Fruit fly (Drosophila melanogaster) whole organism, embryonic: Measurements from ENCODE around the gene CG1738.
A peak's percentile ranks its signal among the peaks of the same experiment; 100 is the strongest.

ENCODE experiments used
- Ada2b ChIP-seq: fragments of 200-800 bp; sonication (Bioruptor generic); IDR thresholded peaks from 2 replicates; pipeline ENCODE4 v1.3.6; 2022; ENCODE audit warnings: missing biosample characterization, missing genetic modification characterization
- Asciz ChIP-seq: fragments of 200-800 bp; sonication (Bioruptor generic); optimal IDR thresholded peaks from 2 replicates; lab custom pipeline; 2017; ENCODE audit warnings: missing biosample characterization, mild to moderate bottlenecking, missing genetic modification characterization, missing genetic modification reagents
- BEAF-32 ChIP-seq: fragments of 200-800 bp; sonication (Bioruptor generic); optimal IDR thresholded peaks from 3 replicates; lab custom pipeline; 2017; ENCODE audit warnings: missing biosample characterization, missing genetic modification characterization, mild to moderate bottlenecking, moderate library complexity, missing genetic modification reagents
- CG10543 ChIP-seq: fragments of 200-800 bp; sonication (Bioruptor generic); optimal IDR thresholded peaks from 3 replicates; lab custom pipeline; 2017; ENCODE audit warnings: missing biosample characterization, mild to moderate bottlenecking, missing genetic modification characterization, moderate library complexity
- CG13123 ChIP-seq: fragments of 200-800 bp; sonication (Bioruptor generic); optimal IDR thresholded peaks from 2 replicates; lab custom pipeline; 2016; ENCODE audit warnings: missing biosample characterization, missing genetic modification characterization
- CG13424 ChIP-seq: fragments of 200-800 bp; sonication (Bioruptor generic); optimal IDR thresholded peaks from 2 replicates; lab custom pipeline; 2019; ENCODE audit warnings: missing biosample characterization, mild to moderate bottlenecking, missing genetic modification characterization, moderate library complexity
- CG18764 ChIP-seq: fragments of 200-800 bp; sonication (Bioruptor generic); optimal IDR thresholded peaks from 3 replicates; lab custom pipeline; 2016; ENCODE audit warnings: missing biosample characterization, missing genetic modification characterization
- CG2120 ChIP-seq: fragments of 200-800 bp; sonication (Bioruptor generic); optimal IDR thresholded peaks from 3 replicates; lab custom pipeline; 2016; ENCODE audit warnings: missing biosample characterization, missing genetic modification characterization
- CG30020 ChIP-seq: fragments of 200-800 bp; optimal IDR thresholded peaks from 2 replicates; lab custom pipeline; 2019; ENCODE audit warnings: missing biosample characterization, mild to moderate bottlenecking, missing genetic modification characterization, moderate library complexity
- CG3065 ChIP-seq: fragments of 200-800 bp; sonication (Bioruptor generic); optimal IDR thresholded peaks from 2 replicates; lab custom pipeline; 2016; ENCODE audit warnings: missing biosample characterization, missing genetic modification characterization
- CG32767 ChIP-seq: fragments of 200-800 bp; sonication (Bioruptor generic); IDR thresholded peaks from 2 replicates; pipeline ENCODE4 v1.3.6; 2022; ENCODE audit warnings: missing biosample characterization, missing genetic modification characterization
- CG33213 ChIP-seq: fragments of 200-800 bp; sonication (Bioruptor generic); optimal IDR thresholded peaks from 3 replicates; lab custom pipeline; 2016; ENCODE audit warnings: missing biosample characterization, missing genetic modification characterization
- CG3838 ChIP-seq: fragments of 200-800 bp; sonication (Bioruptor generic); optimal IDR thresholded peaks from 3 replicates; lab custom pipeline; 2016; ENCODE audit warnings: missing biosample characterization, missing genetic modification characterization
- CG5180 ChIP-seq: fragments of 200-800 bp; sonication (Bioruptor generic); optimal IDR thresholded peaks from 3 replicates; lab custom pipeline; 2017; ENCODE audit warnings: missing biosample characterization, missing genetic modification characterization, mild to moderate bottlenecking, moderate library complexity, missing genetic modification reagents
- CG6689 ChIP-seq: fragments of 200-800 bp; sonication (Bioruptor generic); IDR thresholded peaks from 2 replicates; pipeline ENCODE4 v1.3.6; 2022; ENCODE audit warnings: missing biosample characterization, missing genetic modification characterization
- CG7271 ChIP-seq: fragments of 200-800 bp; sonication (Bioruptor generic); optimal IDR thresholded peaks from 2 replicates; lab custom pipeline; 2018; ENCODE audit warnings: missing biosample characterization, mild to moderate bottlenecking, missing genetic modification characterization, moderate library complexity
- CG7357 ChIP-seq: fragments of 200-800 bp; sonication (Bioruptor generic); IDR thresholded peaks from 3 replicates; pipeline ENCODE4 v1.3.6; 2022; ENCODE audit warnings: missing biosample characterization, missing genetic modification characterization
- CG9817 ChIP-seq: fragments of 200-800 bp; sonication (Bioruptor generic); optimal IDR thresholded peaks from 2 replicates; lab custom pipeline; 2018; ENCODE audit warnings: missing biosample characterization, mild to moderate bottlenecking, missing genetic modification characterization, moderate library complexity
- CG9876 ChIP-seq: fragments of 200-800 bp; sonication (Bioruptor generic); optimal IDR thresholded peaks from 2 replicates; lab custom pipeline; 2016; ENCODE audit warnings: missing biosample characterization, missing genetic modification characterization
- D19A ChIP-seq: fragments of 200-800 bp; optimal IDR thresholded peaks from 3 replicates; lab custom pipeline; 2019; ENCODE audit warnings: missing biosample characterization, mild to moderate bottlenecking, missing genetic modification characterization, moderate library complexity
- Dbx ChIP-seq: fragments of 200-800 bp; sonication (Bioruptor generic); IDR thresholded peaks from 3 replicates; pipeline ENCODE4 v1.3.6; 2022; ENCODE audit warnings: missing biosample characterization, missing genetic modification characterization
- Dek ChIP-seq: fragments of 200-800 bp; sonication (Bioruptor generic); optimal IDR thresholded peaks from 3 replicates; lab custom pipeline; 2019; ENCODE audit warnings: missing biosample characterization, mild to moderate bottlenecking, missing genetic modification characterization, moderate library complexity
- Elba2 ChIP-seq: fragments of 200-800 bp; sonication (Bioruptor generic); optimal IDR thresholded peaks from 3 replicates; lab custom pipeline; 2016; ENCODE audit warnings: missing biosample characterization, missing genetic modification characterization
- Fer2 ChIP-seq: fragments of 200-800 bp; sonication (Bioruptor generic); optimal IDR thresholded peaks from 2 replicates; lab custom pipeline; 2018; ENCODE audit warnings: missing biosample characterization, mild to moderate bottlenecking, missing genetic modification characterization, moderate library complexity
- HLH3B ChIP-seq: fragments of 200-800 bp; sonication (Bioruptor generic); IDR thresholded peaks from 2 replicates; pipeline ENCODE4 v1.3.6; 2022; ENCODE audit warnings: missing biosample characterization, missing genetic modification characterization
- HLHmδ ChIP-seq: fragments of 200-800 bp; sonication (Bioruptor generic); optimal IDR thresholded peaks from 2 replicates; lab custom pipeline; 2018; ENCODE audit warnings: missing biosample characterization, mild to moderate bottlenecking, missing genetic modification characterization, moderate library complexity
- Hmr ChIP-seq: fragments of 200-800 bp; sonication (Bioruptor generic); optimal IDR thresholded peaks from 3 replicates; lab custom pipeline; 2017; ENCODE audit warnings: mild to moderate bottlenecking, missing biosample characterization, missing genetic modification reagents, missing genetic modification characterization
- Jarid2 ChIP-seq: fragments of 200-800 bp; sonication (Bioruptor generic); optimal IDR thresholded peaks from 3 replicates; lab custom pipeline; 2017; ENCODE audit warnings: mild to moderate bottlenecking, missing biosample characterization, missing genetic modification reagents, missing genetic modification characterization
- Med ChIP-seq: fragments of 200-800 bp; sonication (Bioruptor generic); peaks from one replicate; lab custom pipeline; 2016; ENCODE audit warnings: missing biosample characterization, missing genetic modification characterization, mild to moderate bottlenecking, inconsistent platforms, moderate library complexity
- Mes4 ChIP-seq: fragments of 200-800 bp; sonication (Bioruptor generic); optimal IDR thresholded peaks from 2 replicates; lab custom pipeline; 2016; ENCODE audit warnings: missing biosample characterization, missing genetic modification characterization
- Nf-YB ChIP-seq: fragments of 200-800 bp; sonication (Bioruptor generic); optimal IDR thresholded peaks from 3 replicates; lab custom pipeline; 2019; ENCODE audit warnings: missing biosample characterization, mild to moderate bottlenecking, missing genetic modification characterization, moderate library complexity
- Scr ChIP-seq: fragments of 200-800 bp; sonication (Bioruptor generic); IDR thresholded peaks from 2 replicates; pipeline ENCODE4 v1.3.6; 2022; ENCODE audit warnings: missing biosample characterization, missing genetic modification characterization; ENCODE audit not compliant: partially characterized antibody
- Sry-δ ChIP-seq: fragments of 200-800 bp; sonication (Bioruptor generic); optimal IDR thresholded peaks from 2 replicates; lab custom pipeline; 2016; ENCODE audit warnings: missing biosample characterization, missing genetic modification characterization
- TFAM ChIP-seq: fragments of 200-800 bp; sonication (Bioruptor generic); optimal IDR thresholded peaks from 2 replicates; lab custom pipeline; 2017; ENCODE audit warnings: missing biosample characterization, missing genetic modification characterization, inconsistent platforms
- Tbp ChIP-seq: fragments of >200 bp; optimal IDR thresholded peaks from 2 replicates; lab custom pipeline; 2018; ENCODE audit warnings: missing biosample characterization, missing genetic modification characterization
- YL-1 ChIP-seq: fragments of 200-800 bp; sonication (Bioruptor generic); optimal IDR thresholded peaks from 3 replicates; lab custom pipeline; 2017; ENCODE audit warnings: missing biosample characterization, mild to moderate bottlenecking, missing genetic modification characterization
- bowl ChIP-seq: fragments of 200-800 bp; sonication (Bioruptor generic); IDR thresholded peaks from 2 replicates; pipeline ENCODE4 v1.3.6; 2022; ENCODE audit warnings: missing biosample characterization, missing genetic modification characterization
- br ChIP-seq: fragments of >200 bp; optimal IDR thresholded peaks from 2 replicates; lab custom pipeline; 2017
- croc ChIP-seq: fragments of 200-800 bp; sonication (Bioruptor generic); conservative IDR thresholded peaks from 3 replicates; pipeline ENCODE4 v1.3.6; 2022; ENCODE audit warnings: missing biosample characterization, missing genetic modification characterization
- cwo ChIP-seq: fragments of 200-800 bp; sonication (Bioruptor generic); optimal IDR thresholded peaks from 3 replicates; lab custom pipeline; 2017; ENCODE audit warnings: missing biosample characterization, missing genetic modification characterization, mild to moderate bottlenecking, moderate library complexity, missing genetic modification reagents
- dm ChIP-seq: fragments of 200-800 bp; sonication (Bioruptor generic); optimal IDR thresholded peaks from 3 replicates; lab custom pipeline; 2016; ENCODE audit warnings: missing biosample characterization, missing genetic modification characterization
- dpn ChIP-seq, 2 experiments: fragments of 200-800 bp; sonication (Bioruptor generic); optimal IDR thresholded peaks; 3 replicates each; lab custom pipeline; 2016; ENCODE audit warnings: missing biosample characterization in 2 of 2, missing genetic modification characterization in 2 of 2
- h ChIP-seq: fragments of >200 bp; optimal IDR thresholded peaks from 2 replicates; lab custom pipeline; 2017
- ham ChIP-seq: fragments of 200-800 bp; sonication (Bioruptor generic); IDR thresholded peaks from 2 replicates; pipeline ENCODE4 v1.3.6; 2022; ENCODE audit warnings: missing biosample characterization, missing genetic modification characterization
- otp ChIP-seq: fragments of 200-800 bp; sonication (Bioruptor generic); IDR thresholded peaks from 3 replicates; pipeline ENCODE4, ENCODE4 v1.3.6; 2022; ENCODE audit warnings: missing biosample characterization, missing genetic modification characterization
- pfk ChIP-seq: fragments of 200-800 bp; sonication (Bioruptor generic); optimal IDR thresholded peaks from 2 replicates; lab custom pipeline; 2018; ENCODE audit warnings: missing biosample characterization, mild to moderate bottlenecking, missing genetic modification characterization, moderate library complexity
- salm ChIP-seq: fragments of 200-800 bp; sonication (Bioruptor generic); optimal IDR thresholded peaks from 2 replicates; lab custom pipeline; 2018; ENCODE audit warnings: missing biosample characterization, mild to moderate bottlenecking, missing genetic modification characterization
- toy ChIP-seq: fragments of 200-800 bp; sonication (Bioruptor generic); IDR thresholded peaks from 2 replicates; pipeline ENCODE4 v1.3.6; 2022; ENCODE audit warnings: missing biosample characterization, missing genetic modification characterization
- unc-4 ChIP-seq: fragments of 200-800 bp; sonication (Bioruptor generic); IDR thresholded peaks from 2 replicates; pipeline ENCODE4 v1.3.6; 2022; ENCODE audit warnings: missing biosample characterization, missing genetic modification characterization; ENCODE audit not compliant: partially characterized antibody
- z ChIP-seq: fragments of 200-800 bp; sonication (Bioruptor generic); IDR thresholded peaks from 3 replicates; pipeline ENCODE4 v1.3.6; 2022; ENCODE audit warnings: missing biosample characterization, missing genetic modification characterization

CG1738 gene

dm6 chrX:11350505-11351327, 1.9 kb downstream of the CG1738 start, which contains the start of gene CG1737 (continued):
- TF ChIP-seq CG18764 (no peak), otp (GFP tag; lab: Robert Waterston, UW) (no peak), D19A (tag; lab: Kevin White, UChicago) (no peak), CG10543 (GFP tag; lab: Kevin White, UChicago) (peak; percentile 28), CG7271 (tag; lab: Kevin White, UChicago) (no peak), Ada2b (GFP tag; lab: Robert Waterston, UW) (no peak), Asciz (no peak), pfk (GFP tag; lab: Kevin White, UChicago) (no peak), CG5180 (GFP tag; lab: Kevin White, UChicago) (no peak), bowl (GFP tag; lab: Robert Waterston, UW) (no peak), Sry-δ (GFP tag; lab: Kevin White, UChicago) (peak; percentile 40), unc-4 (GFP tag; lab: Robert Waterston, UW) (no peak; the same call in 1 of the 2 replicates), ham (no peak), Dbx (GFP tag; lab: Robert Waterston, UW) (no peak), CG13424 (tag; lab: Kevin White, UChicago) (no peak), z (GFP tag; lab: Robert Waterston, UW) (no peak), Mes4 (GFP tag; lab: Kevin White, UChicago) (no peak), CG9876 (no peak), Elba2 (GFP tag; lab: Kevin White, UChicago) (no peak), HLH3B (GFP tag; lab: Robert Waterston, UW) (no peak), TFAM (GFP tag; lab: Kevin White, UChicago) (no peak), BEAF-32 (peak; percentile 46), YL-1 (GFP tag; lab: Kevin White, UChicago) (peak; percentile 71), dm (GFP tag; lab: Kevin White, UChicago) (no peak), croc (GFP tag; lab: Robert Waterston, UW) (no peak), CG30020 (no peak), br (lab: Kevin White, UChicago) (no peak), Tbp (GFP tag; lab: Kevin White, UChicago) (no peak), h (lab: Kevin White, UChicago) (no peak), CG3838 (GFP tag; lab: Kevin White, UChicago) (no peak), Scr (GFP tag; lab: Robert Waterston, UW) (peak; percentile 33; the same call in 1 of the 2 replicates), HLHmδ (GFP tag; lab: Kevin White, UChicago) (no peak), Med (peak; percentile 80), cwo (no peak), dpn (GFP tag; optimal IDR thresholded peaks at IDR 0.05; lab: Kevin White, UChicago) (no peak), Nf-YB (peak; percentile 25), Dek (tag; lab: Kevin White, UChicago) (no peak), CG33213 (no peak), CG2120 (peak; percentile 10), CG7357 (GFP tag; lab: Robert Waterston, UW) (no peak), CG3065 (GFP tag; lab: Kevin White, UChicago) (no peak), Hmr (peak; percentile 55), toy (GFP tag; lab: Robert Waterston, UW) (no peak), CG6689 (0 out of 2 replicates have a peak, but pooled peaks have one; percentile 9), CG9817 (tag; lab: Kevin White, UChicago) (no peak), CG32767 (GFP tag; lab: Robert Waterston, UW) (0 out of 2 replicates have a peak, but pooled peaks have one; percentile 17), Fer2 (no peak), CG13123 (GFP tag; lab: Kevin White, UChicago) (no peak), Jarid2 (GFP tag; lab: Kevin White, UChicago) (no peak), salm (tag; lab: Kevin White, UChicago) (no peak)
